Worm (Caenorhabditis elegans): ENCODE measurements around the gene nspc-3.

The nspc-3 gene

ce11 chrX:8551687-8552327 lies 14.9 kb downstream of the nspc-3 start, which contains the start of gene dhhc-14:
Gene dhhc-14 (plus strand): TSS chrX:8552277.
- TF ChIP-seq mab-5 (tag; optimal IDR thresholded peaks at IDR 0.05): no peak
- peak; percentile 73 for TF ChIP-seq ces-1 (GFP tag; optimal IDR thresholded peaks at IDR 0.05)
- no peak for TF ChIP-seq nhr-76 (tag; optimal IDR thresholded peaks at IDR 0.05)
- peak; percentile 79 for TF ChIP-seq mep-1 (tag; optimal IDR thresholded peaks at IDR 0.05)
- no peak for TF ChIP-seq lin-32 (GFP tag; optimal IDR thresholded peaks at IDR 0.05)
- no peak for TF ChIP-seq elt-1 (tag; optimal IDR thresholded peaks at IDR 0.05; ENCODE audit: borderline replicate concordance, insufficient read depth)
- peak; percentile 75 for TF ChIP-seq lin-13 (tag; optimal IDR thresholded peaks at IDR 0.05)
- peak; percentile 26 for TF ChIP-seq mls-2 (tag; optimal IDR thresholded peaks at IDR 0.05)
- TF ChIP-seq tbx-8 (GFP tag; optimal IDR thresholded peaks at IDR 0.05): no peak
- TF ChIP-seq snpc-4 (tag; optimal IDR thresholded peaks at IDR 0.05): no peak
- TF ChIP-seq ceh-39 (tag; optimal IDR thresholded peaks at IDR 0.05): peak; percentile 32
- TF ChIP-seq bed-3 (GFP tag; optimal IDR thresholded peaks at IDR 0.05): no peak
- TF ChIP-seq unc-62 (GFP tag; optimal IDR thresholded peaks at IDR 0.05): peak; percentile 28
- peak; percentile 50 for TF ChIP-seq lsy-2 (tag; optimal IDR thresholded peaks at IDR 0.05)
- peak; percentile 56 for TF ChIP-seq sptf-1 (tag; optimal IDR thresholded peaks at IDR 0.05)
- TF ChIP-seq ham-2 (GFP tag; optimal IDR thresholded peaks at IDR 0.05): no peak
- TF ChIP-seq drap-1 (GFP tag; optimal IDR thresholded peaks at IDR 0.05): peak; percentile 31
- no peak for TF ChIP-seq elt-3 (tag; optimal IDR thresholded peaks at IDR 0.05)
- no peak for TF ChIP-seq nhr-12 (tag; optimal IDR thresholded peaks at IDR 0.05)
- TF ChIP-seq M03D4.4 (tag; optimal IDR thresholded peaks at IDR 0.05): no peak
- no peak for TF ChIP-seq nhr-2 (tag; optimal IDR thresholded peaks at IDR 0.05)
- TF ChIP-seq unc-120 (tag; optimal IDR thresholded peaks at IDR 0.05; ENCODE audit: poor library complexity, severe bottlenecking): peak; percentile 26
- TF ChIP-seq hlh-1 (tag; optimal IDR thresholded peaks at IDR 0.05): peak; percentile 51
- TF ChIP-seq sem-2 (GFP tag; optimal IDR thresholded peaks at IDR 0.05): no peak
- peak; percentile 27 for TF ChIP-seq cnd-1 (tag; optimal IDR thresholded peaks at IDR 0.05)
- peak; percentile 46 for TF ChIP-seq pha-4 (tag; optimal IDR thresholded peaks at IDR 0.05)
- no peak for TF ChIP-seq nhr-28 (tag; optimal IDR thresholded peaks at IDR 0.05)
- TF ChIP-seq nhr-237 (tag; optimal IDR thresholded peaks at IDR 0.05): no peak
- no peak for TF ChIP-seq blmp-1 (tag; optimal IDR thresholded peaks at IDR 0.05)
- TF ChIP-seq ztf-11 (tag; optimal IDR thresholded peaks at IDR 0.05): peak; percentile 9

- TF ChIP-seq blmp-1 (tag; optimal IDR thresholded peaks at IDR 0.05) (peak; percentile 73), bed-3 (GFP tag; optimal IDR thresholded peaks at IDR 0.05) (no peak), mls-2 (tag; optimal IDR thresholded peaks at IDR 0.05) (no peak), lsy-2 (tag; optimal IDR thresholded peaks at IDR 0.05) (no peak), elt-3 (tag; optimal IDR thresholded peaks at IDR 0.05) (no peak), elt-1 (tag; optimal IDR thresholded peaks at IDR 0.05; ENCODE audit: borderline replicate concordance, insufficient read depth) (peak; percentile 65), tbx-8 (GFP tag; optimal IDR thresholded peaks at IDR 0.05) (no peak), unc-120 (tag; optimal IDR thresholded peaks at IDR 0.05; ENCODE audit: poor library complexity, severe bottlenecking) (no peak)
Observed at ce11 chrX:8554029-8554428, 17.1 kb downstream of the nspc-3 start.

ce11 chrX:8556614-8557196 lies 19.8 kb downstream of the nspc-3 start, which contains the start of gene utx-1:
Gene utx-1 (plus strand): TSS chrX:8557146.
- no peak for TF ChIP-seq snpc-4 (tag; optimal IDR thresholded peaks at IDR 0.05)
- TF ChIP-seq mls-2 (tag; optimal IDR thresholded peaks at IDR 0.05): peak; percentile 44
- TF ChIP-seq zip-8 (tag; optimal IDR thresholded peaks at IDR 0.05): no peak
- TF ChIP-seq nhr-76 (tag; optimal IDR thresholded peaks at IDR 0.05): no peak
- TF ChIP-seq pha-4 (tag; optimal IDR thresholded peaks at IDR 0.05): peak; percentile 36
- no peak for TF ChIP-seq hlh-1 (tag; optimal IDR thresholded peaks at IDR 0.05)
- peak; percentile 17 for TF ChIP-seq M03D4.4 (tag; optimal IDR thresholded peaks at IDR 0.05)
- TF ChIP-seq mep-1 (tag; optimal IDR thresholded peaks at IDR 0.05): peak; percentile 43
- no peak for TF ChIP-seq bed-3 (GFP tag; optimal IDR thresholded peaks at IDR 0.05)
- TF ChIP-seq tbx-8 (GFP tag; optimal IDR thresholded peaks at IDR 0.05): no peak
- no peak for TF ChIP-seq mab-5 (tag; optimal IDR thresholded peaks at IDR 0.05)
- TF ChIP-seq ces-1 (GFP tag; optimal IDR thresholded peaks at IDR 0.05): peak; percentile 27
- no peak for TF ChIP-seq ztf-11 (tag; optimal IDR thresholded peaks at IDR 0.05)
- peak; percentile 18 for TF ChIP-seq lin-32 (GFP tag; optimal IDR thresholded peaks at IDR 0.05)
- TF ChIP-seq ceh-83 (GFP tag; optimal IDR thresholded peaks at IDR 0.05): no peak
- TF ChIP-seq drap-1 (GFP tag; optimal IDR thresholded peaks at IDR 0.05): no peak
- TF ChIP-seq unc-39 (tag; optimal IDR thresholded peaks at IDR 0.05): no peak
- no peak for TF ChIP-seq ceh-43 (GFP tag; optimal IDR thresholded peaks at IDR 0.05)
- TF ChIP-seq nhr-237 (tag; optimal IDR thresholded peaks at IDR 0.05): no peak
- TF ChIP-seq sptf-1 (tag; optimal IDR thresholded peaks at IDR 0.05): peak; percentile 24
- peak; percentile 77 for TF ChIP-seq unc-120 (tag; optimal IDR thresholded peaks at IDR 0.05; ENCODE audit: poor library complexity, severe bottlenecking)
- TF ChIP-seq nhr-28 (tag; optimal IDR thresholded peaks at IDR 0.05): no peak
- TF ChIP-seq lin-13 (tag; optimal IDR thresholded peaks at IDR 0.05): peak; percentile 36
- no peak for TF ChIP-seq cnd-1 (tag; optimal IDR thresholded peaks at IDR 0.05)
- no peak for TF ChIP-seq lsy-2 (tag; optimal IDR thresholded peaks at IDR 0.05)
- TF ChIP-seq blmp-1 (tag; optimal IDR thresholded peaks at IDR 0.05): no peak
- TF ChIP-seq sem-2 (GFP tag; optimal IDR thresholded peaks at IDR 0.05): no peak
- TF ChIP-seq ceh-39 (tag; optimal IDR thresholded peaks at IDR 0.05): peak; percentile 54
- no peak for TF ChIP-seq elt-1 (tag; optimal IDR thresholded peaks at IDR 0.05; ENCODE audit: borderline replicate concordance, insufficient read depth)
- TF ChIP-seq flh-1 (GFP tag; optimal IDR thresholded peaks at IDR 0.05): no peak
- no peak for TF ChIP-seq elt-3 (tag; optimal IDR thresholded peaks at IDR 0.05)
- no peak for TF ChIP-seq nhr-12 (tag; optimal IDR thresholded peaks at IDR 0.05)
- TF ChIP-seq unc-62 (GFP tag; optimal IDR thresholded peaks at IDR 0.05): no peak
- no peak for TF ChIP-seq ham-2 (GFP tag; optimal IDR thresholded peaks at IDR 0.05)
- peak; percentile 56 for TF ChIP-seq nhr-2 (tag; optimal IDR thresholded peaks at IDR 0.05)
